Fruit fly (Drosophila melanogaster) ovary, adult (tissue): Measurements from ENCODE around the gene CG13117.

ENCODE experiments used
- CG17801 ChIP-seq: fragments of 200-800 bp; optimal IDR thresholded peaks from 2 replicates; lab custom pipeline; 2019; ENCODE audit warnings: missing biosample characterization, mild to moderate bottlenecking, missing genetic modification characterization, moderate library complexity; ENCODE audit not compliant: partially characterized antibody

Gene CG13117

DNA sequence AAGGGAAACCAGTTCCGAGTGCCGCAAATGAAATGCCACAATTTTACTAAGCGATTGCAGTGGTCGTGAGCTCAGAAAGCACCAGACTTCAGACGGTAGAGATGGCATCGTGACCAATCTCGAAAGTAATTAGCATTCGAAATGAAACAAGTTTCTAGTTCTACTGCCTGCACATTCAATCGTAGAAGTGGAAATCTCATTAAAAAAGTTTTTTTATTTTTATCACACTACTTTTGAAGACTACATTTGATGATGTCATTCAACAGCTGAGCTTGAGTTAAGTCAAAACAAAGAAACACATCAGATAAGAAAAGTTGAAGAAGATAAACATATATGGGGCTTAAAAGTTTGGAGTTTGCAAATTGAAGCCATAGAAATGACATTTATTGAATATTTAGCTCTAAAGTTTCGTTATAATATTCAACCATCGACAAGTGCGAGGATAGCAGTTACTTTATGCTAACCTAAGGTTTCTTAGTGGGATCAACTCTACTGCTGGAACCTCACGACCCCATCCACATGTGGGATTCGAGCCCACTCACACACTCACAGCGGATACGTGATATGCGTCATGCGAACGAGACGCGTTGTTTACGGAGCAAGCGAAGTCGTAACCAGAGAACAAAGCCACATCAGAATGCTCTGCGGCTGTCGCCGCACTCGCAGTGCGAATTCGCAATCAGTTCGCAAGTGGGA is at the start of gene CG13117:
Gene CG13117 (plus strand): TSS at position 646 of the 696 bp plus-strand sequence.
- TF ChIP-seq CG17801 (GFP tag; lab: Kevin White, UChicago), result no peak

DNA sequence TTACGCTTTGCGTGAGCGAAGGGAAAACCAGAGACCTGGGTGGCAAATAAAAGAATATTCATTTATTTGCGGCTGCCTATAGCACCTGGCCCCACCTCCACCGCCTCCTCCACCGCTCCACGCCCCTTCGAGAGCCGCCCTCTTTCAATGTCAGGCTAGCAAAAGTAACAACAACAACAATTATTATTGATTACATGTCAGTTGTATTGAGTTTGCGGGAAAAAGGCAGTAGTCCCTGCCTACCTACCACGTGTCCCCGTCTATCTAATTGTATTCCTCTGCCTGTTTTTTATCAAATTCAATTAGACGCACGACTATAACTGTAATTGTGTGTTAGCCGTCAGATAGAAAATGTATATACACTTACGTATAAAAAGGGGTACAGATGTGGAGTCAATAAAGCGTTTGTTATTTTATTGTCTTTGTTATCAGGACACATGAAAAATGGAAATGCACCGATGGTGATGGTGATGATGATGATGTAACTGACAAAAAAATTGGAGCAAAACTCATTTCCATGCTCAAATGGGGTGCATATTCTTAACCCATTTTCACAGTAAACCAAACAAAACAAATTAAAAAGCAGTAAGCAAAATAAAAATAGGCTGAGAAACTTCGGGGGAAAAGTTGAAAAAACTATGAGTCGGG is 45.8 kb upstream of the CG13117 start:
- TF ChIP-seq CG17801 (GFP tag; lab: Kevin White, UChicago), result no peak

DNA sequence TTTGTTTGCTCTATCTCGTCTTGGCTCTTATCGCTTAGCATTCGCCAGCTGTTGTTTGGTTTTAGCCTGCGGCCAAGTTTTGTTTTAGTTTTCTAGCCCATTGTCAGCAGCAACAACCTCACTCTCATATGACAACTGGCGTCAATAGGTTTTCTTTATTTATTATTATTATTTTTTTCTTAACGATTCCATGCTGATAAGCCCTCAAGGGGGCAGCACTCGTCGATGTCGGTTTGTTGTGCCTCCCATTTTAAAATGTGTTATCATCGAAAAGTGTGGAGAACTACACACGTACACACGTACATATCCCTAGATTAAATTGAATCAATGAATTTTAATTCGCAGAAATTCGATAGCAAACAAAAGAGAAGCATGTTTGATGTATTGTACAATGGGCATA is 45.2 kb upstream of the CG13117 start:
- TF ChIP-seq CG17801 (GFP tag; lab: Kevin White, UChicago), result no peak

DNA sequence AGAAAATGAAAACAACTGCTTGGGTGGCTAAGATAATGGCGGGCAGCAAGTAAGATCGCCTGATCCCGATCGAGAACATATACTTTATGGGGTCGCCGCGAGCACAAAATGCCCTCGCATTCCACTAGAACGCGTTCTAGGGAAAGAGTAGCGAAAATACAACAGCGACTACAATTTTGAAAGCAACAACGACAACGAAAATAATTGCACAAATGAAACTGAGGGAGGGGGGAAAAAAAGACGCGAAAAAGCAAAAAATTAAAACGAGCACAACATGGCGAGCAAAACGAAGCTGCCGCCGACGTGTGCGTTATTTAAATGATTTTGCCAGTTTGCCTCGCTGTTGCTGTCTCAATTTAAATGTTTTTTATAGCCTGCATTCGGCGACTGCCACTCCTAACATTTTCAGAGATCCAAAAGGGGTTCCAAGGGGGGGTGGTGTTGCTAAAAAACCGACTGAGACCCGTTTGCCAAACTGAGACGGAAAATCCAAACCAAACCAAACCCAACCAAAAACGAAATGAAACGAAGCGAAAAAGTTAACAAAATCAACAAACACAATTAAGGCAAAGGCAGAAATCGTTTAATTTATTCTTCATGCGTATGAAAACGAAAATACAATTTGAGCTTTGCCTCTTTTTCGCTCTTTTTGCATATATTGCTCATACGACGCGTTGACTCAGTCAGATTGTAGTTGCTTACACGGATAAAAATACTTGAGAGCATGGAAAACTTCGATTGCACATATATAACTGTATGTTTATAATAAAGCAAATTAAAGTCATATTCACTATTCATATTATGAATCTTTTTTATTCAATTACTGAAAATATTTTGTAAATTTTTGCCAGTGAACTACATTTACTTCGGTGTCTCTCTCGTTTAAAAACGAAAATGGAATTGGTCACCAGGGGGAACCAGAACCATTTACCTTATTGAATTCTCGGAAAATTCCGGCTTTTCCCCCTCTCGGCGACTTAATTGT is 43.8 kb upstream of the CG13117 start:
- TF ChIP-seq CG17801 (GFP tag; lab: Kevin White, UChicago), result peak; percentile 72

DNA sequence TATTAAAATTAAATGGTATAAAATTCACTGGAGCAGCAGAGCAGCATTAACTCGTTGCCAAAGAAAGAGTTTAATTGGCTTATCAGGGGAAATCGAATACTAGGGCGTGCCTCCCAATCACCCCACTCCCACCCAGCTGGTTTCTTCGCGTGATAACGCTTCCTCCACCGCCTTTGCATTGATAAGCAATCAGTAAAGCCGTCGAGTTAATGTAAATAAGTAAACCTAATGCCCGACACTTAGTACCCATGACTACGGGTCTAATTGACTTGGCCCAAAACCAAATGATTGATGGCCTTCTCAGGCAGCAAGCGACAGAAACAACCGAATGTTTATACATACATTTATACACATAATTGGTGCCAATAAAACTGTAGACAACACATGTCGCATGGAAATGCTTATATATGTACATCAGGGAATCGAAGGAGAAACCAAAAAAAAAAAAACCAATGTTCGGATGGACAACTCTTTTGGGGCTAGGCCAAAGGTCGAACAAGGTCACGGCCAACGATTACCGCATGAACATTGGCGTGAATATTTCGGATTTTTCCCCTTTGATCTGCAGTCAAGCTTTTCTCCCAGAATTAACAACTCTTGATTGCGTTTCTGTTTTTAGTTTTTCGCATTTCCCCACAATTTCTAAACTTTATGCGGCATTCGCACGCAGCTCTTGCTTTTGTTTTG is 42.4 kb upstream of the CG13117 start:
- TF ChIP-seq CG17801 (GFP tag; lab: Kevin White, UChicago), result no peak

DNA sequence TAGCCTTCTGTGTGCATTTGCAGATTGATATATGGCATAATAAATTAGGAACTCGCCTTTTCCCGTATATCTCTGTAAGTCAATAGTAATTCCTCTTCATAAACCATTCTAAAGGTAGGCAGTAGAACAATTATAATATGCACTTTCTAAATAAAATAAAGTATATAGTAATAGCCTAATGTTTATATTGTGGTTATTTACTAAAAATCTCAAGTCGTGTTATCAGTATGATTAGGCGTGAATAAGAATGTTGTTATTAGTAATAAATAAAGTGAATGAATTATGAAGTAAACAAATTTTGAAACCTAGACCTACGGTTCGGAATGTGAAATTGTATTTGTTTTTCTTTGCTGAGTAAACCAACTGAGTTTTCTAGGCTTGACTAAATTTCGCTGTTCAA is 40.7 kb upstream of the CG13117 start:
- TF ChIP-seq CG17801 (GFP tag; lab: Kevin White, UChicago), result no peak

DNA sequence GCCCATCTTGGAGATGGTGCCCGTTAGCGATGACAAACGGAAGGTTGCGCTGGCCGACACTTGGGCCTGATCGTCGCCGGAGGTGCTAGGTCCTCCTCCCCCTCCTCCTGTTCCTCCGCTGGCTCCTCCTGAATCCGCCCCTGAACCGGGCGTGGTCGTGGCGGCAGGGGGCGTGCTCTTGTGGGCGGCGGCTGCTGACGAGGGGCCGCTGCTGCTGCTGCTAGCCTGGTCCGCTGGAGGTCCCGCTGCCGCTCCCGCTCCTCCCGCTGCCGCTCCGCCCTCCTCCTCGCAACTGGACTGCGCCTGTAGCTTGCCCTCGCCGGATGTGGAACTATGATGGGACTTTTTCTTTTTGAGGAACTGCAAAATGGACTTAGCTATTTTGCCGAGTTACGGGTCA is 38.9 kb upstream of the CG13117 start:
- no peak for TF ChIP-seq CG17801 (GFP tag; lab: Kevin White, UChicago)

DNA sequence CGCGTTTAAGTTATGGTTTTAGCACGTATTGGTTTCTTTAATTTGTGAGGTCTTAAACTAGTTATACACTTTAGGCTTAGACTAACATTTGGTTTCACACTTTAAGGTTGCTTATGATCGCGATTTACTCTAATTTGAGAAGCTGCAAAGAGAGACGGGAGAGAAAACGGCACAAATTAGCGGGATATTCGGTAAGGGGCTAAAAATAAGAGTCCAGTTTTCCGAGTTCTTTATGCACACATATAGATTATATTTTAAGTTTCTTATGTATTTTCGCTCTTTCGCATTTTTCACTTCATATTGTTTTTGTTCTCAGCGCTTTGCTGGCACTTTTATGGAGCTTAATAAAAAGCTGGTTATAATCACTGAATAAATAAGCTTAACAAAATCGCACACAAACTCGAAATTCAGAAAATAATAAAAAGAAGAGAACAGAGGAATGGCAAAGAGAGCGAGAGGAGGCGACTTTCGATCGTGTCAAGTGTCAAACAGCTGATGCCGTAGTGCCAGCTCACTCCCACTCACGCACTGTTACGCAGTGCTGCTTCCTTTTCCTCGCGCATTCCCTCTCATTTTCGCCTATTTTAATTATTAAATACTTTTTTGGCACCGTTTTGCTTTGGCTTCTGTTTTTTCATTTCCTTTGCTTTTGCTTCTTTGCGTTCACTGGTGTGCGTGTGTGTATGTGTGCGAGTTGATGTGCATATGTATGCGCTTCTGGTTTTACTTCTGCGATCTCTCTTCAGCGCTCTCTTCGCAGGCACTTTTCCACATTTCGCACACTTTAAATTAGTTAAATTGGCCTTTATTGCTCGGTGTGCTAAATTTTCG is 38.1 kb upstream of the CG13117 start:
- TF ChIP-seq CG17801 (GFP tag; lab: Kevin White, UChicago), result peak; percentile 36

DNA sequence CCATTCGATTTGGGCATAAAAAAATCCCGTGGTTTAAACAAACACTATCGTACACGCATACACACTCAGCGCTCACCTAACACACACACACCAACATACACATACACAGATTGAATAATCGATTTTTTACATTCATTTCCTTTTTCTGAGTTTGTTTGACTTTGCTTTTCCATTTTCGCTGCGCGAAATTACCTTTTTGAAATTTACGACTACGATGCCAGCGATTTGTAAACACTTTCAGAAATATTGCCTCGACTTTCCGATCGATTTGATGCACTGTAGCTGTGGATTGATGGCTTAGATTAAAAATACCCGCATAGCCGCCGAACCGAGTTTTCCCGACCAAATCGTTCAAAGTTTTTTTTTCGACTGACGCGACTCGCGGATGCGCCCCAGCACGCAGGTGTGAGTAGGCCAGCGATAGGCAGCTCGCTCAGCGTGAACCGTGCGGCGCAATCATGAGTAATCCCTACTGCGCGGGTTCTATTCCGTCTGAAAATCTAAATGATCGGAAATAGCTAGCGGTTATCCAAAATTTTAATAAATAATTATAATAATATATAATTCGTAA is 37.4 kb upstream of the CG13117 start, which contains the start of gene Pka-C1:
Gene Pka-C1 (minus strand): TSS at position 375 of the 571 bp plus-strand sequence.
- TF ChIP-seq CG17801 (GFP tag; lab: Kevin White, UChicago), result no peak

DNA sequence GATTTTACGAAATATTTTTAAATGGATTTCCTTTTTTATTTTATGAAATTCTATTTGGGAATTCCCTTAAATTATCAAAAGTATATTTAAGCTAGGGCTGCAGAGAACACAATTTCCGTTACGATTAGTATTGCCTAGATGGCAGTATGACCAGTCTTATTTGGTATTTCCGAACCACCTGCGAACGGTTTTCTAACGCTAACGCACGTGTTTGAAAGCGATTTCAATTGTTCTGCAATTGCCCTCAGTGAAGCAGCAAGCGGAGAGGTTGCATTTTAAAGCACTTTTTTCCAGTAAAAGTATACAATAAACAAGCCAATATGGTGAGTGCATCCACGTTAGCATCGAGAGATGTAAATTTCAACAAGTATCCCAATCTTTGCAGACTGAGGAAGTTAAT is 36.8 kb upstream of the CG13117 start, which contains the start of gene hoip:
Gene hoip (plus strand): TSS at position 177 of the 400 bp plus-strand sequence.
- no peak for TF ChIP-seq CG17801 (GFP tag; lab: Kevin White, UChicago)

DNA sequence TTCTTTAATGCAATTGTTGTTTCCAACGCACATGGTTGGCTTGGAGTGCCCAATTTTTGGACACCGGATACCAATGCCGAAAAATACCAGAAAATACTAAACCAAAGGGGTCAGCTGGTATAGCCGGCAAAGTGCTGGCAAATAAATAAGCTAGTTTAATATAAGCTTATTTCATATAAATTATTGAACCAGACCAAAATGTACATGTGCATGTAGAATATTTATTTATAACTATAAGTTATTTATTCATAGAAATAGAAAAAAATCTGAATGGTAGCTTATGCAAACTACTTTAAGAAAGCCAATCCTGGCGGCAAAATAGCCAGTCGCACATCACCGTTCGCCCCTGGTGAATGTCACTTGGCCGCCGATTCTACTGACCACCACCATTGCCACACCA is 36.0 kb upstream of the CG13117 start, which contains the start of gene pelo:
Gene pelo (plus strand): TSS at position 357 of the 400 bp plus-strand sequence.
- TF ChIP-seq CG17801 (GFP tag; lab: Kevin White, UChicago), result peak; percentile 64

DNA sequence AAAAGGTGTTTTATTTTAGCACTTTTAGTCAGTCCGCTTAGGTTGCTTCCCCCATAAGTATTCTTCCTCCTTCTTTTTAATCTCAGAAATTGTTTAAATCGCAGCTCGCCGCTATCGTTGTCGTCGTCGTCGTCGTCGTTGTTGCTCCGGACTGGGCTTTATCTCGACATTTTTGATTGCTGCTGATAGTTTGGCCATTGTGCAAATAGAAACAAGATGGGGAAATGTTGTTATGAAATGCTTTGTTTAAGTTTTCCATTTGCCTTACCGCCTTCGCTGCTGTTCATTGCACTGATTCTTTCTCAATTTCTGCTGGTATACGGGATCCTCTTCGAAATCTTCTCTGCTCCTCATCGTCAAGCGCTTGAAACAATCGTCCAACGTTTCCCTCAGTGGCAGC is 33.4 kb upstream of the CG13117 start:
- TF ChIP-seq CG17801 (GFP tag; lab: Kevin White, UChicago), result no peak

DNA sequence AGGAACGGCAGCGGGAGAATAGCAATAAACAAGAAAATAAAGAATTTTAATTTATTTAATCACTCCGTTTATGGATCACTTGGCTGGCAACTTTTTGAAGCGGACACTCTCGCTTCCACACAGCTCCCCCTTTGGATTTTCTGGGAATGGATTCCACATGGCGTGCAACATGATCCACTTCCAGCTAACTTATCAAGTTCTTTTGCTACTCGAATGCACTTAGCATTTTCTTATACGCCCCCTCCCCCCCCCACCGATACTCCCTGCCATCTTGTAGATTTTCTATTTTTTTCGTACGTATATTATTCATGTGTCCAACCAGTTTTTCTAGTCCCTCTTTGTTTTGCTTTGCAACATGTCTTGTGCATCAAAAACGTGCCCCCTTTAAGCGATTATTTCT is 32.1 kb upstream of the CG13117 start:
- TF ChIP-seq CG17801 (GFP tag; lab: Kevin White, UChicago), result no peak
